Worm (Caenorhabditis elegans): ENCODE data around the gene oig-1.

oig-1 gene

ce11 chrIII:6508327-6508726 lies 17.1 kb downstream of the oig-1 start:
- no peak for TF ChIP-seq lin-40 (tag; optimal IDR thresholded peaks at IDR 0.05)
- TF ChIP-seq lag-1 (GFP tag; IDR thresholded peaks at IDR 0.05) = no peak
- TF ChIP-seq snpc-1.1 (tag; optimal IDR thresholded peaks at IDR 0.05; ENCODE audit: insufficient read depth) = no peak
- TF ChIP-seq aptf-2 (GFP tag; conservative IDR thresholded peaks at IDR 0.05) = no peak
- no peak for TF ChIP-seq gei-17 (GFP tag; optimal IDR thresholded peaks at IDR 0.05)
- TF ChIP-seq fkh-3 (tag; optimal IDR thresholded peaks at IDR 0.05) = no peak
- no peak for TF ChIP-seq rpc-1 (optimal IDR thresholded peaks at IDR 0.05)
- TF ChIP-seq rpc-1 (tag; optimal IDR thresholded peaks at IDR 0.05) = no peak
- TF ChIP-seq lin-35 (GFP tag; optimal IDR thresholded peaks at IDR 0.05) = no peak
- TF ChIP-seq ztf-25 (GFP tag; IDR thresholded peaks at IDR 0.05) = no peak
- TF ChIP-seq madf-6 (GFP tag; IDR thresholded peaks at IDR 0.05) = no peak
- no peak for TF ChIP-seq zfh-2 (GFP tag; conservative IDR thresholded peaks at IDR 0.05)
- TF ChIP-seq nhr-80 (tag; optimal IDR thresholded peaks at IDR 0.05) = no peak
- TF ChIP-seq ztf-22 (GFP tag; optimal IDR thresholded peaks at IDR 0.05) = no peak
- no peak for TF ChIP-seq egl-44 (GFP tag; IDR thresholded peaks at IDR 0.05)
- no peak for TF ChIP-seq chd-7 (tag; optimal IDR thresholded peaks at IDR 0.05)
- no peak for TF ChIP-seq sptf-2 (GFP tag; optimal IDR thresholded peaks at IDR 0.05)
- TF ChIP-seq athp-1 (tag; optimal IDR thresholded peaks at IDR 0.05) = no peak
- no peak for TF ChIP-seq hlh-26 (GFP tag; conservative IDR thresholded peaks at IDR 0.05)
- no peak for TF ChIP-seq snpc-1.3 (tag; optimal IDR thresholded peaks at IDR 0.05; ENCODE audit: insufficient read depth)
- no peak for TF ChIP-seq sea-2 (GFP tag; IDR thresholded peaks at IDR 0.05)

- TF ChIP-seq hlh-26 (GFP tag; conservative IDR thresholded peaks at IDR 0.05) (no peak), ztf-26 (tag; optimal IDR thresholded peaks at IDR 0.05) (no peak), egl-18 (GFP tag; IDR thresholded peaks at IDR 0.05) (no peak), lin-40 (tag; optimal IDR thresholded peaks at IDR 0.05) (no peak), B0336.3 (GFP tag; IDR thresholded peaks at IDR 0.05) (no peak), ceh-40 (GFP tag; IDR thresholded peaks at IDR 0.05) (no peak), Y79H2A.3 (GFP tag; conservative IDR thresholded peaks at IDR 0.05) (no peak)
Measured at ce11 chrIII:6507832-6508231, 17.6 kb downstream of the oig-1 start, which contains the start of gene F23F12.12. Gene F23F12.12, plus strand, starts transcription at chrIII:6508132.

DNA sequence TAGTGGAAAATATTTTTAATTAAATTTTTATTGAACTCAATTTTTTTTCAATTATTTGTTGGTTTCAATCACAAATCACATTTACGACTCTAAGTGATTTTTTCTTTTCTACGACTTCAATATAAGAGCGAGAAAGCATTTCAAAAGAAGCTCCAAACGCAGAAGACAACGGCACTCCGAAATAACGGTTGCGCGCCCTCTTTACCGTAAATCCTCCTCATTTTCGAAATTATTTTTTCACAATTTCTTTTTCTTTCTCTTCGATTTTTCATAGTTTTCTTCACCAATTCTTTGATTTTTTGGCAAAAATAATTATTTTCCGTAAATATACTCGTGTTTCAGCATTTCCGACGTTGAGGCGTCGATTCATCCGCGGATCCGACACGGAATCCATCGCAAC lies 21.3 kb downstream of the oig-1 start:
- peak; percentile 79 for TF ChIP-seq attf-3 (GFP tag; conservative IDR thresholded peaks at IDR 0.05)

- TF ChIP-seq ceh-79 (tag; optimal IDR thresholded peaks at IDR 0.05) = no peak
- TF ChIP-seq unc-62 (GFP tag; optimal IDR thresholded peaks at IDR 0.05) = no peak
- TF ChIP-seq pha-4 (tag; optimal IDR thresholded peaks at IDR 0.05) = no peak
- no peak for TF ChIP-seq cebp-1 (GFP tag; IDR thresholded peaks at IDR 0.05)
- no peak for TF ChIP-seq cebp-1 (tag; optimal IDR thresholded peaks at IDR 0.05)
- no peak for TF ChIP-seq bed-2 (GFP tag; IDR thresholded peaks at IDR 0.05)
- TF ChIP-seq let-526 (GFP tag; IDR thresholded peaks at IDR 0.05) = no peak
- TF ChIP-seq mel-28 (tag; optimal IDR thresholded peaks at IDR 0.05; ENCODE audit: borderline replicate concordance) = no peak
Measured at ce11 chrIII:6500032-6500564, 25.4 kb downstream of the oig-1 start, which contains the start of gene F23F12.3. Gene F23F12.3, plus strand, starts transcription at chrIII:6500514.
